Worm (Caenorhabditis elegans) whole organism, young adult: ENCODE results near the gene C10G8.4.

ENCODE experiments used
- D2030.7 ChIP-seq: fragments of 200-800 bp; sonication (Bioruptor generic); IDR thresholded peaks from 2 replicates; pipeline ENCODE4 v1.3.6; 2022; ENCODE audit warnings: missing genetic modification reagents, missing genetic modification characterization, missing compliant biosample characterization
- F10E7.11 ChIP-seq: sonication (generic microtip); optimal IDR thresholded peaks from 2 replicates; lab custom pipeline; 2017; ENCODE audit warnings: mild to moderate bottlenecking, missing genetic modification characterization, moderate library complexity, missing compliant biosample characterization
- F39B2.1 ChIP-seq: fragments of 200-800 bp; sonication (Bioruptor generic); IDR thresholded peaks from 2 replicates; pipeline ENCODE4 v1.3.6; 2022; ENCODE audit warnings: missing genetic modification reagents, missing genetic modification characterization, missing compliant biosample characterization
- F55B11.4 ChIP-seq: sonication (generic microtip); optimal IDR thresholded peaks from 2 replicates; lab custom pipeline; 2016; ENCODE audit warnings: missing compliant biosample characterization, missing genetic modification characterization, borderline replicate concordance; ENCODE audit not compliant: insufficient read depth
- F57C9.4 ChIP-seq: sonication (generic microtip); optimal IDR thresholded peaks from 2 replicates; lab custom pipeline; 2017; ENCODE audit warnings: mild to moderate bottlenecking, missing genetic modification characterization, missing compliant biosample characterization
- K12H6.12 ChIP-seq: fragments of 200-800 bp; sonication (Bioruptor generic); optimal IDR thresholded peaks from 2 replicates; lab custom pipeline; 2018; ENCODE audit warnings: mild to moderate bottlenecking, missing genetic modification characterization, missing compliant biosample characterization
- ZK185.1 ChIP-seq: sonication (generic microtip); optimal IDR thresholded peaks from 2 replicates; lab custom pipeline; 2016; ENCODE audit warnings: mild to moderate bottlenecking, missing genetic modification characterization, missing compliant biosample characterization; ENCODE audit not compliant: poor library complexity, severe bottlenecking
- attf-3 ChIP-seq: fragments of 200-800 bp; sonication (Bioruptor generic); conservative IDR thresholded peaks from 2 replicates; pipeline ENCODE4 v1.3.6; 2022; ENCODE audit warnings: missing genetic modification reagents, missing genetic modification characterization, missing compliant biosample characterization
- cebp-1 ChIP-seq, 2 experiments: fragments of 200-800 bp in 1 of 2; sonication (Bioruptor generic) in 1 of 2; sonication (generic microtip) in 1 of 2; IDR thresholded peaks in 1 of 2; optimal IDR thresholded peaks in 1 of 2; 2 replicates each; pipeline versions ENCODE4 v1.3.6 to Lab custom; 2017 to 2022; ENCODE audit warnings: missing compliant biosample characterization in 2 of 2, missing genetic modification characterization in 2 of 2, mild to moderate bottlenecking in 1 of 2, missing genetic modification reagents in 1 of 2, moderate library complexity in 1 of 2
- cebp-2 ChIP-seq: fragments of 200-800 bp; sonication (Bioruptor generic); IDR thresholded peaks from 2 replicates; pipeline ENCODE4 v1.3.6; 2022; ENCODE audit warnings: missing genetic modification characterization, missing compliant biosample characterization
- ceh-40 ChIP-seq: fragments of 200-800 bp; sonication (Bioruptor generic); IDR thresholded peaks from 2 replicates; pipeline ENCODE4 v1.3.6; 2022; ENCODE audit warnings: missing genetic modification characterization, missing compliant biosample characterization
- dpff-1 ChIP-seq: sonication (generic microtip); optimal IDR thresholded peaks from 2 replicates; lab custom pipeline; 2017; ENCODE audit warnings: mild to moderate bottlenecking, missing genetic modification characterization, missing compliant biosample characterization
- hmg-1.2 ChIP-seq: fragments of 200-800 bp; sonication (Bioruptor generic); IDR thresholded peaks from 2 replicates; pipeline ENCODE4 v1.3.6; 2022; ENCODE audit warnings: missing genetic modification reagents, missing genetic modification characterization, missing compliant biosample characterization
- let-607 ChIP-seq, 2 experiments: fragments of 200-800 bp in 1 of 2; sonication (Bioruptor generic) in 1 of 2; sonication (generic microtip) in 1 of 2; optimal IDR thresholded peaks; 2 replicates each; lab custom pipeline; 2016 to 2018; ENCODE audit warnings: mild to moderate bottlenecking in 2 of 2, missing compliant biosample characterization in 2 of 2, missing genetic modification characterization in 2 of 2, moderate library complexity in 2 of 2, missing genotype in 1 of 2
- lin-26 ChIP-seq: fragments of 200-800 bp; sonication (Bioruptor generic); IDR thresholded peaks from 2 replicates; pipeline ENCODE4 v1.3.6; 2022; ENCODE audit warnings: missing genetic modification reagents, missing genetic modification characterization, missing compliant biosample characterization
- lsl-1 ChIP-seq: fragments of 200-800 bp; sonication (Bioruptor generic); optimal IDR thresholded peaks from 2 replicates; lab custom pipeline; 2018; ENCODE audit warnings: mild to moderate bottlenecking, missing genetic modification characterization, moderate library complexity, missing compliant biosample characterization
- nhr-80 ChIP-seq: sonication (generic microtip); optimal IDR thresholded peaks from 2 replicates; lab custom pipeline; 2016; ENCODE audit warnings: missing genetic modification characterization, missing compliant biosample characterization
- pbrm-1 ChIP-seq: fragments of 200-800 bp; sonication (Bioruptor generic); IDR thresholded peaks from 2 replicates; pipeline ENCODE4 v1.3.6; 2022; ENCODE audit warnings: missing genetic modification reagents, missing genetic modification characterization, missing compliant biosample characterization
- pha-4 ChIP-seq: fragments of 150-350 bp; sonication (generic microtip); optimal IDR thresholded peaks from 2 replicates; lab custom pipeline; 2014; ENCODE audit warnings: missing biosample characterization, missing genetic modification reagents, missing genetic modification characterization
- rcor-1 ChIP-seq: fragments of 200-800 bp; sonication (Bioruptor generic); IDR thresholded peaks from 2 replicates; pipeline ENCODE4 v1.3.6; 2022; ENCODE audit warnings: missing genetic modification reagents, missing genetic modification characterization, missing compliant biosample characterization
- rpc-1 ChIP-seq, 2 experiments: fragments of 150-350 bp in 1 of 2; sonication (generic microtip) in 1 of 2; optimal IDR thresholded peaks; 2 replicates each; lab custom pipeline; 2014 to 2018; ENCODE audit warnings: missing biosample characterization in 1 of 2, missing genetic modification characterization in 1 of 2, missing genetic modification reagents in 1 of 2, missing genotype in 1 of 2
- sea-2 ChIP-seq: fragments of 200-800 bp; sonication (Bioruptor generic); IDR thresholded peaks from 2 replicates; pipeline ENCODE4 v1.3.6; 2022; ENCODE audit warnings: missing genetic modification characterization, missing compliant biosample characterization
- snpc-1.1 ChIP-seq: sonication (generic microtip); optimal IDR thresholded peaks from 2 replicates; lab custom pipeline; 2017; ENCODE audit warnings: missing genetic modification characterization, mild to moderate bottlenecking, missing compliant biosample characterization, antibody characterized with exemption, moderate library complexity, missing genotype, missing genetic modification reagents; ENCODE audit not compliant: insufficient read depth
- snpc-3.4 ChIP-seq: sonication (generic microtip); optimal IDR thresholded peaks from 2 replicates; lab custom pipeline; 2017; ENCODE audit warnings: missing genetic modification characterization, mild to moderate bottlenecking, missing compliant biosample characterization, antibody characterized with exemption, moderate library complexity, missing genotype, missing genetic modification reagents
- sptf-2 ChIP-seq: fragments of 200-800 bp; sonication (Bioruptor generic); optimal IDR thresholded peaks from 2 replicates; lab custom pipeline; 2018; ENCODE audit warnings: mild to moderate bottlenecking, missing genetic modification characterization, missing compliant biosample characterization
- tbp1 ChIP-seq: fragments of 200-800 bp; sonication (Bioruptor generic); optimal IDR thresholded peaks from 2 replicates; lab custom pipeline; 2018; ENCODE audit warnings: mild to moderate bottlenecking, missing genetic modification characterization, missing compliant biosample characterization
- tbx-9 ChIP-seq: sonication (generic microtip); optimal IDR thresholded peaks from 2 replicates; lab custom pipeline; 2016; ENCODE audit warnings: borderline replicate concordance, missing genetic modification characterization, inconsistent platforms, missing compliant biosample characterization
- tlf-1 ChIP-seq: fragments of 200-800 bp; sonication (Bioruptor generic); optimal IDR thresholded peaks from 2 replicates; lab custom pipeline; 2018; ENCODE audit warnings: mild to moderate bottlenecking, missing genetic modification characterization, missing compliant biosample characterization
- unc-130 ChIP-seq: sonication (generic microtip); optimal IDR thresholded peaks from 2 replicates; lab custom pipeline; 2016; ENCODE audit warnings: missing genetic modification reagents, missing genetic modification characterization, missing compliant biosample characterization
- zim-3 ChIP-seq: sonication (generic microtip); optimal IDR thresholded peaks from 2 replicates; lab custom pipeline; 2017; ENCODE audit warnings: mild to moderate bottlenecking, missing genetic modification characterization, moderate library complexity, missing compliant biosample characterization
- ztf-18 ChIP-seq: sonication (generic microtip); optimal IDR thresholded peaks from 2 replicates; lab custom pipeline; 2016; ENCODE audit warnings: missing genotype, mild to moderate bottlenecking, missing genetic modification characterization, missing compliant biosample characterization
- ztf-22 ChIP-seq: fragments of 200-800 bp; sonication (Bioruptor generic); optimal IDR thresholded peaks from 2 replicates; lab custom pipeline; 2018; ENCODE audit warnings: mild to moderate bottlenecking, missing genetic modification characterization, moderate library complexity, missing compliant biosample characterization
- ztf-3 ChIP-seq: fragments of 200-800 bp; sonication (Bioruptor generic); optimal IDR thresholded peaks from 2 replicates; lab custom pipeline; 2018; ENCODE audit warnings: mild to moderate bottlenecking, missing genetic modification characterization, missing compliant biosample characterization
- ztf-6 ChIP-seq: fragments of 200-800 bp; sonication (Bioruptor generic); IDR thresholded peaks from 2 replicates; pipeline ENCODE4 v1.3.6; 2022; ENCODE audit warnings: missing genetic modification reagents, missing genetic modification characterization, missing compliant biosample characterization

C10G8.4 gene

ce11 chrV:5271487-5271886, 40.2 kb upstream of the C10G8.4 start (continued):
- TF ChIP-seq ztf-18 (tag; lab: Kevin White, UChicago), result peak; percentile 38

ce11 chrV:5272034-5272433, 39.7 kb upstream of the C10G8.4 start:
- TF ChIP-seq F55B11.4 (tag; lab: Kevin White, UChicago), result no peak
- TF ChIP-seq attf-3 (GFP tag; lab: Robert Waterston, UW), result no peak
- no peak for TF ChIP-seq sea-2 (GFP tag; lab: Robert Waterston, UW)
- no peak for TF ChIP-seq tbp1 (GFP tag; lab: Kevin White, UChicago)
- no peak for TF ChIP-seq zim-3
- no peak for TF ChIP-seq nhr-80 (tag; lab: Kevin White, UChicago)
- TF ChIP-seq F39B2.1 (GFP tag; lab: Robert Waterston, UW), result no peak
- no peak for TF ChIP-seq rpc-1 (optimal IDR thresholded peaks at IDR 0.05; lab: Kevin White, UChicago)
- no peak for TF ChIP-seq rpc-1 (tag; optimal IDR thresholded peaks at IDR 0.05; lab: Kevin White, UChicago)
- TF ChIP-seq hmg-1.2 (GFP tag; lab: Robert Waterston, UW), result no peak
- TF ChIP-seq ceh-40 (GFP tag; lab: Robert Waterston, UW), result no peak
- no peak for TF ChIP-seq pha-4 (tag; lab: Kevin White, UChicago)
- TF ChIP-seq lin-26 (GFP tag; lab: Robert Waterston, UW), result no peak
- no peak for TF ChIP-seq ztf-6 (GFP tag; lab: Robert Waterston, UW)
- TF ChIP-seq F10E7.11 (tag; lab: Kevin White, UChicago), result no peak
- TF ChIP-seq tbx-9, result no peak
- no peak for TF ChIP-seq D2030.7 (GFP tag; lab: Robert Waterston, UW)
- TF ChIP-seq unc-130 (GFP tag; lab: Kevin White, UChicago), result no peak
- TF ChIP-seq sptf-2, result no peak

ce11 chrV:5272619-5273074, 39.1 kb upstream of the C10G8.4 start:
- TF ChIP-seq ztf-22 (peak; percentile 1), nhr-80 (tag; lab: Kevin White, UChicago) (no peak), pbrm-1 (peak; percentile 34; the same call in 1 of the 2 replicates), ztf-3 (GFP tag; lab: Kevin White, UChicago) (peak; percentile 34)
- TF ChIP-seq, all 124 proteins: peak for 3

DNA sequence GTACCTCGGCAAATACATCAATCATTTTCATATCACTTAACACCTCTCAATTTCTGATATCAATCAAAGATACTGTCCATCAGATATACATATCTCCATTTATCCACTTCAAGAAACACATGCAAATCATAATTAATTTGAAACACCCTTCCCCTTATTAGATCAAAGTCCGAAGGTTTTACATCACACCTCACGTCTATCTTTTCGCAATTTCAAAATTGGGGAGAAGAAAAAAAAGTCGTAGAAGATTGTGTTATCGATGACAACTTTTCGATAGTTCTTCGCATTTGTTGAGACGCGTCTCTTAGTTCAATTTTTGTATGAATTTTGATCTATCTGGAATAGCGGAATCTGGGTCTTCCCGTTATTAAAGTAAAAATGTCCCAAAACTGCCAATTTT, 38.5 kb upstream of the C10G8.4 start:
- no peak for TF ChIP-seq snpc-1.1 (tag; lab: Kevin White, UChicago)
- TF ChIP-seq K12H6.12 (tag; lab: Kevin White, UChicago), result no peak
- peak; percentile 31; the same call in 1 of the 2 replicates for TF ChIP-seq rcor-1 (GFP tag; lab: Robert Waterston, UW)
- no peak for TF ChIP-seq cebp-2
- peak; percentile 32 for TF ChIP-seq ZK185.1 (tag; lab: Kevin White, UChicago)
- TF ChIP-seq nhr-80 (tag; lab: Kevin White, UChicago), result peak; percentile 24
- no peak for TF ChIP-seq cebp-1 (GFP tag; IDR thresholded peaks at IDR 0.05; lab: Robert Waterston, UW)
- TF ChIP-seq cebp-1 (tag; optimal IDR thresholded peaks at IDR 0.05; lab: Kevin White, UChicago), result peak; percentile 2
- no peak for TF ChIP-seq let-607 (tag; optimal IDR thresholded peaks at IDR 0.05; lab: Kevin White, UChicago)
- TF ChIP-seq ztf-18 (tag; lab: Kevin White, UChicago), result no peak

- no peak for TF ChIP-seq tlf-1 (GFP tag; lab: Kevin White, UChicago)
- no peak for TF ChIP-seq snpc-3.4 (tag; lab: Kevin White, UChicago)
- TF ChIP-seq F57C9.4, result no peak
- peak; percentile 24 for TF ChIP-seq lsl-1 (GFP tag; lab: Kevin White, UChicago)
- no peak for TF ChIP-seq dpff-1 (tag; lab: Kevin White, UChicago)
Measured at ce11 chrV:5273770-5274169, 38.0 kb upstream of the C10G8.4 start, which contains the start of gene natc-2. natc-2 (plus strand) TSS chrV:5274070.
